Fruit fly (Drosophila melanogaster): ENCODE data around the gene CG12289.

CG12289 gene

dm6 chr3L:11474658-11475057, 16.4 kb upstream of the CG12289 start, which contains the start of gene Vha16-2:
Vha16-2 (plus strand) TSS chr3L:11474958.
- TF ChIP-seq h (optimal IDR thresholded peaks at IDR 0.05) = no peak
- no peak for TF ChIP-seq Sin3A (optimal IDR thresholded peaks at IDR 0.05)
- no peak for TF ChIP-seq insv (optimal IDR thresholded peaks at IDR 0.05)
- TF ChIP-seq ttk (optimal IDR thresholded peaks at IDR 0.05) = no peak
- TF ChIP-seq psq (optimal IDR thresholded peaks at IDR 0.05) = no peak
- no peak for TF ChIP-seq Myc (optimal IDR thresholded peaks at IDR 0.05)

dm6 chr3L:11472991-11473390, 14.7 kb upstream of the CG12289 start, which contains the start of gene Vha16-3:
Vha16-3 (plus strand) TSS chr3L:11473291.
- TF ChIP-seq Myc (optimal IDR thresholded peaks at IDR 0.05) (no peak), psq (optimal IDR thresholded peaks at IDR 0.05) (no peak), insv (optimal IDR thresholded peaks at IDR 0.05) (no peak), Sin3A (optimal IDR thresholded peaks at IDR 0.05) (no peak), ttk (optimal IDR thresholded peaks at IDR 0.05) (no peak), h (optimal IDR thresholded peaks at IDR 0.05) (no peak)

dm6 chr3L:11472388-11472787, 14.1 kb upstream of the CG12289 start:
- TF ChIP-seq Myc (optimal IDR thresholded peaks at IDR 0.05) (no peak), psq (optimal IDR thresholded peaks at IDR 0.05) (no peak), ttk (optimal IDR thresholded peaks at IDR 0.05) (no peak), insv (optimal IDR thresholded peaks at IDR 0.05) (no peak), h (optimal IDR thresholded peaks at IDR 0.05) (no peak), Sin3A (optimal IDR thresholded peaks at IDR 0.05) (no peak)

- no peak for TF ChIP-seq psq (optimal IDR thresholded peaks at IDR 0.05)
- TF ChIP-seq ttk (optimal IDR thresholded peaks at IDR 0.05) = no peak
- TF ChIP-seq Sin3A (optimal IDR thresholded peaks at IDR 0.05) = no peak
- no peak for TF ChIP-seq insv (optimal IDR thresholded peaks at IDR 0.05)
- no peak for TF ChIP-seq Myc (optimal IDR thresholded peaks at IDR 0.05)
- TF ChIP-seq h (optimal IDR thresholded peaks at IDR 0.05) = no peak
Measured at dm6 chr3L:11466985-11467384, 8.7 kb upstream of the CG12289 start.

dm6 chr3L:11465371-11465914, 7.2 kb upstream of the CG12289 start, which contains the start of gene Fum3:
Fum3 (minus strand) TSS chr3L:11465864.
- TF ChIP-seq h (optimal IDR thresholded peaks at IDR 0.05) = no peak
- TF ChIP-seq Sin3A (optimal IDR thresholded peaks at IDR 0.05) = no peak
- TF ChIP-seq Myc (optimal IDR thresholded peaks at IDR 0.05) = no peak
- TF ChIP-seq ttk (optimal IDR thresholded peaks at IDR 0.05) = no peak
- no peak for TF ChIP-seq psq (optimal IDR thresholded peaks at IDR 0.05)

- TF ChIP-seq h (optimal IDR thresholded peaks at IDR 0.05) = no peak
- no peak for TF ChIP-seq insv (optimal IDR thresholded peaks at IDR 0.05)
- no peak for TF ChIP-seq ttk (optimal IDR thresholded peaks at IDR 0.05)
- TF ChIP-seq psq (optimal IDR thresholded peaks at IDR 0.05) = no peak
Measured at dm6 chr3L:11454461-11454860, 3.8 kb downstream of the CG12289 start.

dm6 chr3L:11450535-11450934, 7.7 kb downstream of the CG12289 start:
- no peak for TF ChIP-seq ttk (optimal IDR thresholded peaks at IDR 0.05)
- no peak for TF ChIP-seq Sin3A (optimal IDR thresholded peaks at IDR 0.05)
- no peak for TF ChIP-seq psq (optimal IDR thresholded peaks at IDR 0.05)
- no peak for TF ChIP-seq h (optimal IDR thresholded peaks at IDR 0.05)
- TF ChIP-seq insv (optimal IDR thresholded peaks at IDR 0.05) = no peak
- no peak for TF ChIP-seq Myc (optimal IDR thresholded peaks at IDR 0.05)

- TF ChIP-seq psq (optimal IDR thresholded peaks at IDR 0.05) = no peak
- TF ChIP-seq ttk (optimal IDR thresholded peaks at IDR 0.05) = no peak
- no peak for TF ChIP-seq h (optimal IDR thresholded peaks at IDR 0.05)
- TF ChIP-seq insv (optimal IDR thresholded peaks at IDR 0.05) = no peak
- no peak for TF ChIP-seq Sin3A (optimal IDR thresholded peaks at IDR 0.05)
- TF ChIP-seq Myc (optimal IDR thresholded peaks at IDR 0.05) = no peak
Measured at dm6 chr3L:11448935-11449334, 9.3 kb downstream of the CG12289 start.

- TF ChIP-seq h (optimal IDR thresholded peaks at IDR 0.05) = no peak
Measured at dm6 chr3L:11448349-11448748, 9.9 kb downstream of the CG12289 start.

dm6 chr3L:11447022-11447728, 11.1 kb downstream of the CG12289 start:
- TF ChIP-seq Sin3A (optimal IDR thresholded peaks at IDR 0.05) (no peak), psq (optimal IDR thresholded peaks at IDR 0.05) (no peak), h (optimal IDR thresholded peaks at IDR 0.05) (no peak), ttk (optimal IDR thresholded peaks at IDR 0.05) (no peak), insv (optimal IDR thresholded peaks at IDR 0.05) (no peak), Myc (optimal IDR thresholded peaks at IDR 0.05) (no peak)

- no peak for TF ChIP-seq h (optimal IDR thresholded peaks at IDR 0.05)
- TF ChIP-seq ttk (optimal IDR thresholded peaks at IDR 0.05) = no peak
- TF ChIP-seq insv (optimal IDR thresholded peaks at IDR 0.05) = no peak
- TF ChIP-seq Myc (optimal IDR thresholded peaks at IDR 0.05) = no peak
- TF ChIP-seq Sin3A (optimal IDR thresholded peaks at IDR 0.05) = no peak
- no peak for TF ChIP-seq psq (optimal IDR thresholded peaks at IDR 0.05)
Measured at dm6 chr3L:11444861-11445260, 13.4 kb downstream of the CG12289 start, which contains the start of gene CG7557. CG7557 (plus strand) TSS chr3L:11445161.

- TF ChIP-seq psq (optimal IDR thresholded peaks at IDR 0.05) (no peak), Myc (optimal IDR thresholded peaks at IDR 0.05) (no peak), Sin3A (optimal IDR thresholded peaks at IDR 0.05) (no peak), insv (optimal IDR thresholded peaks at IDR 0.05) (no peak), h (optimal IDR thresholded peaks at IDR 0.05) (no peak), ttk (optimal IDR thresholded peaks at IDR 0.05) (no peak)
Measured at dm6 chr3L:11444169-11444568, 14.1 kb downstream of the CG12289 start.

Data from Kc167 (cell line).